Worm (Caenorhabditis elegans) whole organism, L4 larva: ENCODE data around the gene C18E9.8.

ENCODE experiments used
- ama-1 ChIP-seq: fragments of 150-350 bp; optimal IDR thresholded peaks from 2 replicates; lab custom pipeline; 2014; ENCODE audit warnings: inconsistent platforms, mixed read lengths
- dmd-6 ChIP-seq: fragments of 200-800 bp; sonication (Bioruptor generic); IDR thresholded peaks from 2 replicates; pipeline ENCODE4 v1.3.6; 2022; ENCODE audit warnings: missing genetic modification reagents, missing genetic modification characterization, missing compliant biosample characterization
- duxl-1 ChIP-seq: sonication (generic microtip); optimal IDR thresholded peaks from 2 replicates; lab custom pipeline; 2016; ENCODE audit warnings: mild to moderate bottlenecking, missing genetic modification characterization, moderate library complexity, missing compliant biosample characterization; ENCODE audit not compliant: poor library complexity
- egl-27 ChIP-seq: sonication (generic microtip); optimal IDR thresholded peaks from 3 replicates; lab custom pipeline; 2017; ENCODE audit warnings: missing biosample characterization, missing genetic modification reagents, missing genetic modification characterization
- lim-7 ChIP-seq: fragments of 200-800 bp; sonication (Bioruptor generic); IDR thresholded peaks from 2 replicates; pipeline ENCODE4 v1.3.6; 2022; ENCODE audit warnings: missing genetic modification characterization, missing compliant biosample characterization
- lin-15B ChIP-seq: fragments of 150-350 bp; sonication (generic microtip); optimal IDR thresholded peaks from 3 replicates; lab custom pipeline; 2014; ENCODE audit warnings: missing biosample characterization, missing genetic modification characterization
- mdl-1 ChIP-seq, 2 experiments: fragments of 150-350 bp in 1 of 2; sonication (generic microtip) in 1 of 2; optimal IDR thresholded peaks; 2 replicates each; lab custom pipeline; 2014 to 2017; ENCODE audit warnings: missing biosample characterization in 2 of 2, missing genetic modification characterization in 2 of 2
- mep-1 ChIP-seq: fragments of 150-350 bp; sonication (generic microtip); optimal IDR thresholded peaks from 3 replicates; lab custom pipeline; 2014; ENCODE audit warnings: missing biosample characterization, missing genetic modification characterization
- mes-2 ChIP-seq: sonication (generic microtip); optimal IDR thresholded peaks from 2 replicates; lab custom pipeline; 2016; ENCODE audit warnings: missing genotype, mild to moderate bottlenecking, missing genetic modification characterization, missing compliant biosample characterization; ENCODE audit not compliant: poor library complexity, severe bottlenecking
- nhr-237 ChIP-seq: sonication (generic microtip); optimal IDR thresholded peaks from 2 replicates; lab custom pipeline; 2017; ENCODE audit warnings: missing biosample characterization, missing genetic modification characterization
- pha-4 ChIP-seq, 2 experiments: fragments of 150-350 bp in 1 of 2; fragments of 200-800 bp in 1 of 2; sonication (Bioruptor generic) in 1 of 2; IDR thresholded peaks in 1 of 2; optimal IDR thresholded peaks in 1 of 2; 2 replicates each; pipeline versions ENCODE4 v1.3.6 to Lab custom; 2014 to 2022; ENCODE audit warnings: missing genetic modification characterization in 2 of 2, missing genetic modification reagents in 2 of 2, missing biosample characterization in 1 of 2, missing compliant biosample characterization in 1 of 2
- sdz-12 ChIP-seq: fragments of 200-800 bp; sonication (Bioruptor generic); optimal IDR thresholded peaks from 2 replicates; lab custom pipeline; 2018; ENCODE audit warnings: mild to moderate bottlenecking, missing genetic modification characterization, missing compliant biosample characterization
- unc-39 ChIP-seq: sonication (generic microtip); optimal IDR thresholded peaks from 2 replicates; lab custom pipeline; 2017; ENCODE audit warnings: missing biosample characterization, missing genetic modification characterization

- TF ChIP-seq egl-27 (tag; lab: Kevin White, UChicago) (no peak), duxl-1 (no peak), ama-1 (lab: Kevin White, UChicago) (no peak), sdz-12 (GFP tag; lab: Kevin White, UChicago) (no peak), lin-15B (tag; lab: Kevin White, UChicago) (no peak), mdl-1 (tag; optimal IDR thresholded peaks at IDR 0.05; lab: Kevin White, UChicago) (no peak), mep-1 (no peak), lim-7 (no peak), mes-2 (tag; lab: Kevin White, UChicago) (no peak), dmd-6 (no peak), unc-39 (tag; lab: Kevin White, UChicago) (no peak), pha-4 (GFP tag; IDR thresholded peaks at IDR 0.05; lab: Robert Waterston, UW) (no peak), pha-4 (tag; optimal IDR thresholded peaks at IDR 0.05; lab: Kevin White, UChicago) (no peak), nhr-237 (no peak)
Measured at ce11 chrII:8961450-8961849, 26.4 kb downstream of the C18E9.8 start.
